Worm (Caenorhabditis elegans) whole organism, young adult: ENCODE results near the gene msp-56.

Experiments
- B0019.2 ChIP-seq: fragments of 200-800 bp; sonication (Bioruptor generic); conservative IDR thresholded peaks from 2 replicates; pipeline ENCODE4 v1.3.6; 2022; ENCODE audit warnings: missing genetic modification reagents, missing genetic modification characterization, missing compliant biosample characterization
- D2030.7 ChIP-seq: fragments of 200-800 bp; sonication (Bioruptor generic); IDR thresholded peaks from 2 replicates; pipeline ENCODE4 v1.3.6; 2022; ENCODE audit warnings: missing genetic modification reagents, missing genetic modification characterization, missing compliant biosample characterization
- F22D6.2 ChIP-seq: sonication (generic microtip); optimal IDR thresholded peaks from 2 replicates; lab custom pipeline; 2016; ENCODE audit warnings: mild to moderate bottlenecking, missing genetic modification characterization, missing compliant biosample characterization
- F23B12.7 ChIP-seq: sonication (generic microtip); optimal IDR thresholded peaks from 2 replicates; lab custom pipeline; 2017; ENCODE audit warnings: missing genetic modification characterization, mild to moderate bottlenecking, missing compliant biosample characterization, antibody characterized with exemption, moderate library complexity; ENCODE audit not compliant: insufficient read depth
- F57A8.1 ChIP-seq: fragments of 200-800 bp; sonication (Bioruptor generic); optimal IDR thresholded peaks from 2 replicates; lab custom pipeline; 2018; ENCODE audit warnings: mild to moderate bottlenecking, missing genetic modification characterization, moderate library complexity, missing compliant biosample characterization
- K11D2.4 ChIP-seq: fragments of 200-800 bp; sonication (Bioruptor generic); IDR thresholded peaks from 2 replicates; pipeline ENCODE4 v1.3.6; 2022; ENCODE audit warnings: missing genetic modification reagents, missing genetic modification characterization, missing compliant biosample characterization
- T26A5.8 ChIP-seq: sonication (generic microtip); optimal IDR thresholded peaks from 2 replicates; lab custom pipeline; 2016; ENCODE audit warnings: missing genetic modification characterization, missing compliant biosample characterization
- Y53F4B.3 ChIP-seq: fragments of 200-800 bp; sonication (Bioruptor generic); IDR thresholded peaks from 2 replicates; pipeline ENCODE4 v1.3.6; 2022; ENCODE audit warnings: missing genetic modification reagents, missing genetic modification characterization, missing compliant biosample characterization
- Y67H2A.10 ChIP-seq: fragments of 200-800 bp; sonication (Bioruptor generic); conservative IDR thresholded peaks from 2 replicates; pipeline ENCODE4 v1.3.6; 2022; ENCODE audit warnings: missing genetic modification reagents, missing genetic modification characterization, missing compliant biosample characterization
- Y95B8A.8 ChIP-seq: fragments of 200-800 bp; sonication (Bioruptor generic); IDR thresholded peaks from 2 replicates; pipeline ENCODE4 v1.3.6; 2022; ENCODE audit warnings: missing genetic modification reagents, missing genetic modification characterization, missing compliant biosample characterization
- atf-7 ChIP-seq: sonication (generic microtip); optimal IDR thresholded peaks from 2 replicates; lab custom pipeline; 2017; ENCODE audit warnings: mild to moderate bottlenecking, missing genetic modification characterization, missing compliant biosample characterization
- athp-1 ChIP-seq: sonication (generic microtip); optimal IDR thresholded peaks from 2 replicates; lab custom pipeline; 2017; ENCODE audit warnings: mild to moderate bottlenecking, missing genetic modification characterization, missing compliant biosample characterization
- ceh-40 ChIP-seq: fragments of 200-800 bp; sonication (Bioruptor generic); IDR thresholded peaks from 2 replicates; pipeline ENCODE4 v1.3.6; 2022; ENCODE audit warnings: missing genetic modification characterization, missing compliant biosample characterization
- ceh-58 ChIP-seq: fragments of 200-800 bp; sonication (Bioruptor generic); IDR thresholded peaks from 2 replicates; pipeline ENCODE4 v1.3.6; 2022; ENCODE audit warnings: missing genetic modification characterization, missing compliant biosample characterization
- ceh-79 ChIP-seq: sonication (generic microtip); optimal IDR thresholded peaks from 2 replicates; lab custom pipeline; 2017; ENCODE audit warnings: mild to moderate bottlenecking, missing genetic modification characterization, missing compliant biosample characterization
- ceh-91 ChIP-seq: fragments of 200-800 bp; sonication (Bioruptor generic); IDR thresholded peaks from 2 replicates; pipeline ENCODE4 v1.3.6; 2022; ENCODE audit warnings: missing genetic modification reagents, missing genetic modification characterization, missing compliant biosample characterization
- dox-1 ChIP-seq: fragments of 200-800 bp; sonication (Bioruptor generic); IDR thresholded peaks from 2 replicates; pipeline ENCODE4 v1.3.6; 2022; ENCODE audit warnings: missing genetic modification reagents, missing genetic modification characterization, missing compliant biosample characterization
- dpff-1 ChIP-seq: sonication (generic microtip); optimal IDR thresholded peaks from 2 replicates; lab custom pipeline; 2017; ENCODE audit warnings: mild to moderate bottlenecking, missing genetic modification characterization, missing compliant biosample characterization
- dpl-1 ChIP-seq: fragments of 150-350 bp; optimal IDR thresholded peaks from 2 replicates; lab custom pipeline; 2014; ENCODE audit warnings: missing biosample characterization, missing genetic modification reagents, missing genetic modification characterization
- egl-44 ChIP-seq: fragments of 200-800 bp; sonication (Bioruptor generic); IDR thresholded peaks from 2 replicates; pipeline ENCODE4 v1.3.6; 2022; ENCODE audit warnings: missing genetic modification reagents, missing genetic modification characterization, missing compliant biosample characterization
- egrh-3 ChIP-seq: fragments of 200-800 bp; sonication (Bioruptor generic); IDR thresholded peaks from 2 replicates; pipeline ENCODE4 v1.3.6; 2022; ENCODE audit warnings: missing genetic modification reagents, missing genetic modification characterization, missing compliant biosample characterization
- hlh-12 ChIP-seq: sonication (generic microtip); optimal IDR thresholded peaks from 2 replicates; lab custom pipeline; 2016; ENCODE audit warnings: missing genetic modification characterization, missing compliant biosample characterization
- hmg-1.2 ChIP-seq: fragments of 200-800 bp; sonication (Bioruptor generic); IDR thresholded peaks from 2 replicates; pipeline ENCODE4 v1.3.6; 2022; ENCODE audit warnings: missing genetic modification reagents, missing genetic modification characterization, missing compliant biosample characterization
- let-607 ChIP-seq, 2 experiments: fragments of 200-800 bp in 1 of 2; sonication (Bioruptor generic) in 1 of 2; sonication (generic microtip) in 1 of 2; optimal IDR thresholded peaks; 2 replicates each; lab custom pipeline; 2016 to 2018; ENCODE audit warnings: mild to moderate bottlenecking in 2 of 2, missing compliant biosample characterization in 2 of 2, missing genetic modification characterization in 2 of 2, moderate library complexity in 2 of 2, missing genotype in 1 of 2
- lin-54 ChIP-seq: fragments of 200-800 bp; sonication (Bioruptor generic); optimal IDR thresholded peaks from 2 replicates; lab custom pipeline; 2018; ENCODE audit warnings: mild to moderate bottlenecking, missing genetic modification characterization, missing compliant biosample characterization
- lsy-27 ChIP-seq: sonication (generic microtip); optimal IDR thresholded peaks from 2 replicates; lab custom pipeline; 2017; ENCODE audit warnings: missing genetic modification characterization, mild to moderate bottlenecking, missing compliant biosample characterization, antibody characterized with exemption, missing genotype, borderline replicate concordance; ENCODE audit not compliant: insufficient read depth
- madf-10 ChIP-seq: sonication (generic microtip); optimal IDR thresholded peaks from 2 replicates; lab custom pipeline; 2016; ENCODE audit warnings: mild to moderate bottlenecking, missing genetic modification characterization, missing compliant biosample characterization
- madf-3 ChIP-seq: fragments of 200-800 bp; sonication (Bioruptor generic); IDR thresholded peaks from 2 replicates; pipeline ENCODE4 v1.3.6; 2022; ENCODE audit warnings: missing genetic modification reagents, missing genetic modification characterization, missing compliant biosample characterization
- mcd-1 ChIP-seq: fragments of 200-800 bp; sonication (Bioruptor generic); IDR thresholded peaks from 2 replicates; pipeline ENCODE4 v1.3.6; 2022; ENCODE audit warnings: missing genetic modification reagents, missing genetic modification characterization, missing compliant biosample characterization
- mel-28 ChIP-seq: sonication (generic microtip); optimal IDR thresholded peaks from 2 replicates; lab custom pipeline; 2016; ENCODE audit warnings: borderline replicate concordance, mild to moderate bottlenecking, missing genetic modification characterization, missing compliant biosample characterization
- mxl-1 ChIP-seq: sonication (generic microtip); optimal IDR thresholded peaks from 2 replicates; lab custom pipeline; 2016; ENCODE audit warnings: missing genetic modification characterization, missing compliant biosample characterization
- nhr-179 ChIP-seq: sonication (generic microtip); optimal IDR thresholded peaks from 2 replicates; lab custom pipeline; 2016; ENCODE audit warnings: mild to moderate bottlenecking, missing genetic modification characterization, missing compliant biosample characterization
- nhr-90 ChIP-seq: sonication (generic microtip); optimal IDR thresholded peaks from 2 replicates; lab custom pipeline; 2016; ENCODE audit warnings: missing genotype, mild to moderate bottlenecking, missing genetic modification characterization, missing compliant biosample characterization
- rcor-1 ChIP-seq: fragments of 200-800 bp; sonication (Bioruptor generic); IDR thresholded peaks from 2 replicates; pipeline ENCODE4 v1.3.6; 2022; ENCODE audit warnings: missing genetic modification reagents, missing genetic modification characterization, missing compliant biosample characterization
- rec-8 ChIP-seq, 2 experiments: sonication (generic microtip); optimal IDR thresholded peaks; 2 replicates each; lab custom pipeline; 2016; ENCODE audit warnings: mild to moderate bottlenecking in 2 of 2, missing genetic modification characterization in 2 of 2, missing genetic modification reagents in 2 of 2, missing genotype in 2 of 2, missing biosample characterization in 1 of 2, missing compliant biosample characterization in 1 of 2, moderate library complexity in 1 of 2
- repo-1 ChIP-seq: sonication (generic microtip); optimal IDR thresholded peaks from 2 replicates; lab custom pipeline; 2017; ENCODE audit warnings: mild to moderate bottlenecking, missing genetic modification characterization, missing compliant biosample characterization
- tbp1 ChIP-seq: fragments of 200-800 bp; sonication (Bioruptor generic); optimal IDR thresholded peaks from 2 replicates; lab custom pipeline; 2018; ENCODE audit warnings: mild to moderate bottlenecking, missing genetic modification characterization, missing compliant biosample characterization
- tbx-9 ChIP-seq: sonication (generic microtip); optimal IDR thresholded peaks from 2 replicates; lab custom pipeline; 2016; ENCODE audit warnings: borderline replicate concordance, missing genetic modification characterization, inconsistent platforms, missing compliant biosample characterization
- unc-62 ChIP-seq: fragments of 150-350 bp; optimal IDR thresholded peaks from 2 replicates; lab custom pipeline; 2014; ENCODE audit warnings: missing biosample characterization, missing genetic modification reagents, missing genetic modification characterization
- ztf-18 ChIP-seq: sonication (generic microtip); optimal IDR thresholded peaks from 2 replicates; lab custom pipeline; 2016; ENCODE audit warnings: missing genotype, mild to moderate bottlenecking, missing genetic modification characterization, missing compliant biosample characterization

The msp-56 gene

ce11 chrIV:9825196-9825744 is 16.1 kb upstream of the msp-56 start, which contains the start of gene mtr-4 (continued):
- TF ChIP-seq ceh-40 (GFP tag; lab: Robert Waterston, UW) (no peak), K11D2.4 (GFP tag; lab: Robert Waterston, UW) (no peak), lin-54 (GFP tag; lab: Kevin White, UChicago) (peak; percentile 62), dpff-1 (tag; lab: Kevin White, UChicago) (no peak), dox-1 (GFP tag; lab: Robert Waterston, UW) (peak; percentile 77; the same call in 1 of the 2 replicates), ztf-18 (no peak), unc-62 (no peak), dpl-1 (peak; percentile 45), let-607 (tag; optimal IDR thresholded peaks at IDR 0.05; lab: Kevin White, UChicago) (no peak), nhr-90 (tag; lab: Kevin White, UChicago) (no peak), egrh-3 (GFP tag; lab: Robert Waterston, UW) (no peak), atf-7 (tag; lab: Kevin White, UChicago) (no peak), rec-8 (tag; optimal IDR thresholded peaks at IDR 0.05; lab: Kevin White, UChicago) (no peak), tbx-9 (tag; lab: Kevin White, UChicago) (no peak), athp-1 (peak; percentile 34), tbp1 (peak; percentile 30), ceh-58 (GFP tag; lab: Robert Waterston, UW) (no peak), mel-28 (tag; lab: Kevin White, UChicago) (no peak), hlh-12 (tag; lab: Kevin White, UChicago) (no peak), mxl-1 (tag; lab: Kevin White, UChicago) (no peak), rcor-1 (GFP tag; lab: Robert Waterston, UW) (peak; percentile 69), ceh-79 (tag; lab: Kevin White, UChicago) (no peak), lsy-27 (tag; lab: Kevin White, UChicago) (no peak), F23B12.7 (tag; lab: Kevin White, UChicago) (no peak), T26A5.8 (tag; lab: Kevin White, UChicago) (no peak), Y53F4B.3 (GFP tag; lab: Robert Waterston, UW) (no peak), F22D6.2 (tag; lab: Kevin White, UChicago) (no peak), B0019.2 (GFP tag; lab: Robert Waterston, UW) (no peak), repo-1 (tag; lab: Kevin White, UChicago) (no peak), F57A8.1 (GFP tag; lab: Kevin White, UChicago) (no peak), D2030.7 (GFP tag; lab: Robert Waterston, UW) (peak; percentile 85), hmg-1.2 (GFP tag; lab: Robert Waterston, UW) (peak; percentile 51), mcd-1 (peak; percentile 91), Y95B8A.8 (GFP tag; lab: Robert Waterston, UW) (0 out of 2 replicates have a peak, but pooled peaks have one; percentile 74), madf-3 (GFP tag; lab: Robert Waterston, UW) (peak; percentile 64; the same call in 1 of the 2 replicates), ceh-91 (GFP tag; lab: Robert Waterston, UW) (peak; percentile 77), madf-10 (tag; lab: Kevin White, UChicago) (no peak), Y67H2A.10 (GFP tag; lab: Robert Waterston, UW) (no peak)

- TF ChIP-seq K11D2.4 (GFP tag; lab: Robert Waterston, UW) (no peak), nhr-179 (tag; lab: Kevin White, UChicago) (no peak), egl-44 (no peak)
These were observed 8.8 kb upstream of the msp-56 start, which contains the start of gene kin-21 for ce11 chrIV:9832586-9832985. kin-21 (plus strand) TSS chrIV:9832886.
